Fruit fly (Drosophila melanogaster) whole organism, adult: Measurements from ENCODE around the gene Rcd5.

ENCODE experiments used
- CG11617 ChIP-seq: fragments of 200-800 bp; sonication (Bioruptor generic); optimal IDR thresholded peaks from 2 replicates; lab custom pipeline; 2017; ENCODE audit warnings: mild to moderate bottlenecking, missing biosample characterization, missing genetic modification reagents, missing genetic modification characterization
- CG1620 ChIP-seq: fragments of 200-800 bp; sonication (Bioruptor generic); optimal IDR thresholded peaks from 2 replicates; lab custom pipeline; 2016; ENCODE audit warnings: missing biosample characterization, missing genetic modification characterization
- CG7101 ChIP-seq: fragments of 200-800 bp; sonication (Bioruptor generic); optimal IDR thresholded peaks from 2 replicates; lab custom pipeline; 2018; ENCODE audit warnings: missing biosample characterization, mild to moderate bottlenecking, missing genetic modification characterization, moderate library complexity
- Mnt ChIP-seq: fragments of 200-800 bp; sonication (Bioruptor generic); optimal IDR thresholded peaks from 2 replicates; lab custom pipeline; 2016; ENCODE audit warnings: missing biosample characterization, mild to moderate bottlenecking, missing genetic modification characterization
- pad ChIP-seq: fragments of 200-800 bp; sonication (Bioruptor generic); optimal IDR thresholded peaks from 3 replicates; lab custom pipeline; 2017; ENCODE audit warnings: missing biosample characterization, missing genetic modification characterization, mild to moderate bottlenecking, moderate library complexity, missing genetic modification reagents

- TF ChIP-seq Mnt (GFP tag; lab: Kevin White, UChicago) (no peak), pad (GFP tag; lab: Kevin White, UChicago) (no peak), CG7101 (tag; lab: Kevin White, UChicago) (no peak), CG1620 (GFP tag; lab: Kevin White, UChicago) (no peak), CG11617 (GFP tag; lab: Kevin White, UChicago) (no peak)
Observed at dm6 chr3L:4055438-4055962, 15.2 kb downstream of the Rcd5 start.
